Worm (Caenorhabditis elegans) whole organism, young adult: ENCODE results near the gene srh-186.

Source experiments
- ama-1 ChIP-seq, 3 experiments: fragments of 150-350 bp in 1 of 3; sonication (generic microtip) in 2 of 3; optimal IDR thresholded peaks; 2 replicates each; lab custom pipeline; 2014 to 2018; ENCODE audit warnings: missing biosample characterization in 2 of 3, missing genetic modification characterization in 2 of 3, missing genetic modification reagents in 2 of 3
- dox-1 ChIP-seq: fragments of 200-800 bp; sonication (Bioruptor generic); IDR thresholded peaks from 2 replicates; pipeline ENCODE4 v1.3.6; 2022; ENCODE audit warnings: missing genetic modification reagents, missing genetic modification characterization, missing compliant biosample characterization
- dpl-1 ChIP-seq: fragments of 150-350 bp; optimal IDR thresholded peaks from 2 replicates; lab custom pipeline; 2014; ENCODE audit warnings: missing biosample characterization, missing genetic modification reagents, missing genetic modification characterization
- lin-40 ChIP-seq: sonication (generic microtip); optimal IDR thresholded peaks from 2 replicates; lab custom pipeline; 2016; ENCODE audit warnings: missing genetic modification characterization, mild to moderate bottlenecking, missing compliant biosample characterization, missing genotype, missing genetic modification reagents
- nhr-80 ChIP-seq: sonication (generic microtip); optimal IDR thresholded peaks from 2 replicates; lab custom pipeline; 2016; ENCODE audit warnings: missing genetic modification characterization, missing compliant biosample characterization
- somi-1 ChIP-seq: fragments of 200-800 bp; sonication (Bioruptor generic); optimal IDR thresholded peaks from 2 replicates; lab custom pipeline; 2018; ENCODE audit warnings: mild to moderate bottlenecking, missing genetic modification characterization, missing compliant biosample characterization
- unc-62 ChIP-seq: fragments of 150-350 bp; optimal IDR thresholded peaks from 2 replicates; lab custom pipeline; 2014; ENCODE audit warnings: missing biosample characterization, missing genetic modification reagents, missing genetic modification characterization
- ztf-18 ChIP-seq: sonication (generic microtip); optimal IDR thresholded peaks from 2 replicates; lab custom pipeline; 2016; ENCODE audit warnings: missing genotype, mild to moderate bottlenecking, missing genetic modification characterization, missing compliant biosample characterization

ce11 chrV:15970820-15971219, 15.2 kb downstream of the srh-186 start:
- TF ChIP-seq somi-1 (no peak), dpl-1 (GFP tag; lab: Kevin White, UChicago) (no peak), dox-1 (no peak), unc-62 (GFP tag; lab: Kevin White, UChicago) (no peak), lin-40 (tag; lab: Kevin White, UChicago) (no peak), ama-1 (optimal IDR thresholded peaks at IDR 0.05; lab: Kevin White, UChicago) (no peak), ama-1 (GFP tag; optimal IDR thresholded peaks at IDR 0.05; lab: Kevin White, UChicago) (no peak), ztf-18 (tag; lab: Kevin White, UChicago) (no peak), nhr-80 (tag; lab: Kevin White, UChicago) (no peak)
